Fruit fly (Drosophila melanogaster) whole organism, embryonic: ENCODE results near the gene CG5255.
A peak's percentile ranks its signal among the peaks of the same experiment; 100 is the strongest.

Source experiments
- BEAF-32 ChIP-seq: fragments of 200-800 bp; sonication (Bioruptor generic); optimal IDR thresholded peaks from 3 replicates; lab custom pipeline; 2017; ENCODE audit warnings: missing biosample characterization, missing genetic modification characterization, mild to moderate bottlenecking, moderate library complexity, missing genetic modification reagents
- Bdp1 ChIP-seq: fragments of 200-800 bp; sonication (Bioruptor generic); optimal IDR thresholded peaks from 3 replicates; lab custom pipeline; 2016; ENCODE audit warnings: missing biosample characterization, missing genetic modification characterization
- CG10274 ChIP-seq: fragments of 200-800 bp; sonication (Bioruptor generic); optimal IDR thresholded peaks from 3 replicates; lab custom pipeline; 2017; ENCODE audit warnings: missing biosample characterization, mild to moderate bottlenecking, missing genetic modification characterization
- CG11085 ChIP-seq: fragments of 200-800 bp; sonication (Bioruptor generic); IDR thresholded peaks from 2 replicates; pipeline ENCODE4 v1.3.6; 2022; ENCODE audit warnings: missing biosample characterization, missing genetic modification characterization
- CG11696 ChIP-seq: fragments of 200-800 bp; sonication (Bioruptor generic); IDR thresholded peaks from 2 replicates; pipeline ENCODE4 v1.3.6; 2022; ENCODE audit warnings: missing biosample characterization, missing genetic modification characterization
- CG12104 ChIP-seq: fragments of 200-800 bp; sonication (Bioruptor generic); optimal IDR thresholded peaks from 3 replicates; lab custom pipeline; 2016; ENCODE audit warnings: missing biosample characterization, missing genetic modification characterization
- CG14710 ChIP-seq: fragments of 200-800 bp; sonication (Bioruptor generic); optimal IDR thresholded peaks from 3 replicates; lab custom pipeline; 2019; ENCODE audit warnings: missing biosample characterization, mild to moderate bottlenecking, missing genetic modification characterization, moderate library complexity
- CG15696 ChIP-seq: fragments of 200-800 bp; sonication (Bioruptor generic); optimal IDR thresholded peaks from 2 replicates; lab custom pipeline; 2019; ENCODE audit warnings: missing biosample characterization, mild to moderate bottlenecking, missing genetic modification characterization, moderate library complexity
- CG1603 ChIP-seq: fragments of 200-800 bp; sonication (Bioruptor generic); optimal IDR thresholded peaks from 2 replicates; lab custom pipeline; 2019; ENCODE audit warnings: missing biosample characterization, mild to moderate bottlenecking, missing genetic modification characterization, moderate library complexity
- CG2202 ChIP-seq: fragments of 200-800 bp; sonication (Bioruptor generic); optimal IDR thresholded peaks from 2 replicates; lab custom pipeline; 2018; ENCODE audit warnings: missing biosample characterization, mild to moderate bottlenecking, missing genetic modification characterization
- CG2712 ChIP-seq: fragments of 200-800 bp; optimal IDR thresholded peaks from 3 replicates; lab custom pipeline; 2019; ENCODE audit warnings: missing biosample characterization, mild to moderate bottlenecking, missing genetic modification characterization, moderate library complexity
- CG2889 ChIP-seq: fragments of 200-800 bp; sonication (Bioruptor generic); IDR thresholded peaks from 3 replicates; pipeline ENCODE4 v1.3.6; 2022; ENCODE audit warnings: missing biosample characterization, missing genetic modification characterization
- CG34224 ChIP-seq: fragments of 200-800 bp; sonication (Bioruptor generic); IDR thresholded peaks from 3 replicates; pipeline ENCODE4 v1.3.6; 2022; ENCODE audit warnings: missing biosample characterization, missing genetic modification characterization; ENCODE audit not compliant: partially characterized antibody
- CG4404 ChIP-seq: fragments of 200-800 bp; sonication (Bioruptor generic); IDR thresholded peaks from 2 replicates; pipeline ENCODE4 v1.3.6; 2022; ENCODE audit warnings: missing biosample characterization, missing genetic modification characterization
- CG4424 ChIP-seq: fragments of 200-800 bp; sonication (Bioruptor generic); optimal IDR thresholded peaks from 3 replicates; lab custom pipeline; 2016; ENCODE audit warnings: missing biosample characterization, missing genetic modification characterization
- CG4617 ChIP-seq: fragments of 200-800 bp; sonication (Bioruptor generic); optimal IDR thresholded peaks from 3 replicates; lab custom pipeline; 2016; ENCODE audit warnings: missing biosample characterization, missing genetic modification characterization, borderline replicate concordance
- CG4730 ChIP-seq: fragments of 200-800 bp; sonication (Bioruptor generic); IDR thresholded peaks from 2 replicates; pipeline ENCODE4 v1.3.6; 2022; ENCODE audit warnings: missing biosample characterization, missing genetic modification characterization
- CG6254 ChIP-seq: fragments of 200-800 bp; sonication (Bioruptor generic); optimal IDR thresholded peaks from 3 replicates; lab custom pipeline; 2017; ENCODE audit warnings: mild to moderate bottlenecking, missing biosample characterization, missing genetic modification reagents, missing genetic modification characterization
- CG7839 ChIP-seq: fragments of 200-800 bp; sonication (Bioruptor generic); optimal IDR thresholded peaks from 3 replicates; lab custom pipeline; 2018; ENCODE audit warnings: missing biosample characterization, mild to moderate bottlenecking, missing genetic modification characterization, moderate library complexity
- CG7928 ChIP-seq: fragments of 200-800 bp; sonication (Bioruptor generic); optimal IDR thresholded peaks from 2 replicates; lab custom pipeline; 2017; ENCODE audit warnings: missing biosample characterization, mild to moderate bottlenecking, missing genetic modification characterization
- CG8478 ChIP-seq: fragments of >200 bp; optimal IDR thresholded peaks from 2 replicates; lab custom pipeline; 2018
- CG8924 ChIP-seq: fragments of 200-800 bp; optimal IDR thresholded peaks from 3 replicates; lab custom pipeline; 2019; ENCODE audit warnings: missing biosample characterization, mild to moderate bottlenecking, missing genetic modification characterization, moderate library complexity
- Camta ChIP-seq: fragments of 200-800 bp; sonication (Bioruptor generic); optimal IDR thresholded peaks from 2 replicates; lab custom pipeline; 2016; ENCODE audit warnings: missing biosample characterization, missing genetic modification characterization
- D ChIP-seq, 2 experiments: fragments of 200-800 bp in 1 of 2; fragments of >200 bp in 1 of 2; sonication (Bioruptor generic) in 1 of 2; optimal IDR thresholded peaks; 2 replicates in 1 of 2; 3 replicates in 1 of 2; lab custom pipeline; 2017; ENCODE audit warnings: mild to moderate bottlenecking in 1 of 2, missing biosample characterization in 1 of 2, missing genetic modification characterization in 1 of 2, missing genetic modification reagents in 1 of 2
- Doc2 ChIP-seq: fragments of 200-800 bp; sonication (Bioruptor generic); IDR thresholded peaks from 2 replicates; pipeline ENCODE4 v1.3.6; 2022; ENCODE audit warnings: missing biosample characterization, missing genetic modification characterization
- HLH54F ChIP-seq: fragments of 200-800 bp; sonication (Bioruptor generic); optimal IDR thresholded peaks from 3 replicates; lab custom pipeline; 2016; ENCODE audit warnings: missing biosample characterization, missing genetic modification characterization
- Hey ChIP-seq: fragments of 200-800 bp; sonication (Bioruptor generic); optimal IDR thresholded peaks from 3 replicates; lab custom pipeline; 2018; ENCODE audit warnings: missing biosample characterization, mild to moderate bottlenecking, missing genetic modification characterization
- Sry-β ChIP-seq: fragments of 200-800 bp; sonication (Bioruptor generic); optimal IDR thresholded peaks from 2 replicates; lab custom pipeline; 2018; ENCODE audit warnings: missing biosample characterization, mild to moderate bottlenecking, missing genetic modification characterization, moderate library complexity
- btn ChIP-seq: fragments of 200-800 bp; sonication (Bioruptor generic); optimal IDR thresholded peaks from 2 replicates; lab custom pipeline; 2016; ENCODE audit warnings: missing biosample characterization, missing genetic modification characterization
- cwo ChIP-seq: fragments of 200-800 bp; sonication (Bioruptor generic); optimal IDR thresholded peaks from 3 replicates; lab custom pipeline; 2017; ENCODE audit warnings: missing biosample characterization, missing genetic modification characterization, mild to moderate bottlenecking, moderate library complexity, missing genetic modification reagents
- fd3F ChIP-seq: fragments of 200-800 bp; sonication (Bioruptor generic); optimal IDR thresholded peaks from 2 replicates; lab custom pipeline; 2018; ENCODE audit warnings: missing biosample characterization, mild to moderate bottlenecking, missing genetic modification characterization, moderate library complexity
- h ChIP-seq: fragments of >200 bp; optimal IDR thresholded peaks from 2 replicates; lab custom pipeline; 2017
- inv ChIP-seq: fragments of 200-800 bp; sonication (Bioruptor generic); IDR thresholded peaks from 2 replicates; pipeline ENCODE4 v1.3.6; 2022; ENCODE audit warnings: missing biosample characterization, missing genetic modification characterization; ENCODE audit not compliant: partially characterized antibody
- jing ChIP-seq: fragments of 200-800 bp; sonication (Bioruptor generic); optimal IDR thresholded peaks from 2 replicates; lab custom pipeline; 2018; ENCODE audit warnings: missing biosample characterization, mild to moderate bottlenecking, missing genetic modification characterization
- lilli ChIP-seq: fragments of 200-800 bp; sonication (Bioruptor generic); optimal IDR thresholded peaks from 3 replicates; lab custom pipeline; 2016; ENCODE audit warnings: missing biosample characterization, missing genetic modification characterization
- lov ChIP-seq, 2 experiments: fragments of 200-800 bp in 1 of 2; fragments of >200 bp in 1 of 2; sonication (Bioruptor generic) in 1 of 2; IDR thresholded peaks in 1 of 2; optimal IDR thresholded peaks in 1 of 2; 2 replicates in 1 of 2; 3 replicates in 1 of 2; pipeline versions ENCODE4 v1.3.6 to Lab custom; 2017 to 2022; ENCODE audit warnings: missing biosample characterization in 1 of 2, missing genetic modification characterization in 1 of 2
- mam ChIP-seq: fragments of 200-800 bp; sonication (Bioruptor generic); optimal IDR thresholded peaks from 3 replicates; lab custom pipeline; 2016; ENCODE audit warnings: missing biosample characterization, missing genetic modification characterization
- nerfin-1 ChIP-seq: fragments of 200-800 bp; sonication (Bioruptor generic); optimal IDR thresholded peaks from 3 replicates; lab custom pipeline; 2019; ENCODE audit warnings: missing biosample characterization, mild to moderate bottlenecking, missing genetic modification characterization, moderate library complexity
- nom ChIP-seq: fragments of 200-800 bp; sonication (Bioruptor generic); optimal IDR thresholded peaks from 2 replicates; lab custom pipeline; 2017; ENCODE audit warnings: missing biosample characterization, missing genetic modification characterization, mild to moderate bottlenecking, moderate library complexity, missing genetic modification reagents
- pho ChIP-seq: fragments of 200-800 bp; sonication (Bioruptor generic); optimal IDR thresholded peaks from 2 replicates; lab custom pipeline; 2016; ENCODE audit warnings: missing biosample characterization, missing genetic modification characterization
- rib ChIP-seq: fragments of 200-800 bp; sonication (Bioruptor generic); IDR thresholded peaks from 2 replicates; pipeline ENCODE4 v1.3.6; 2022; ENCODE audit warnings: missing biosample characterization, missing genetic modification characterization
- schlank ChIP-seq: fragments of 200-800 bp; sonication (Bioruptor generic); optimal IDR thresholded peaks from 2 replicates; lab custom pipeline; 2018; ENCODE audit warnings: missing biosample characterization, mild to moderate bottlenecking, missing genetic modification characterization
- sim ChIP-seq: fragments of 200-800 bp; sonication (Bioruptor generic); IDR thresholded peaks from 2 replicates; pipeline ENCODE4 v1.3.6; 2022; ENCODE audit warnings: missing biosample characterization, missing genetic modification characterization
- sob ChIP-seq: fragments of 200-800 bp; sonication (Bioruptor generic); IDR thresholded peaks from 2 replicates; pipeline ENCODE4 v1.3.6; 2022; ENCODE audit warnings: missing biosample characterization, missing genetic modification characterization
- trh ChIP-seq: fragments of 200-800 bp; sonication (Bioruptor generic); optimal IDR thresholded peaks from 2 replicates; lab custom pipeline; 2016; ENCODE audit warnings: missing biosample characterization, missing genetic modification characterization
- ttk ChIP-seq: fragments of 200-800 bp; sonication (Bioruptor generic); IDR thresholded peaks from 2 replicates; pipeline ENCODE4 v2.1.2; 2022; ENCODE audit warnings: missing biosample characterization, missing genetic modification characterization
- twi ChIP-seq: fragments of 200-800 bp; optimal IDR thresholded peaks from 2 replicates; lab custom pipeline; 2019; ENCODE audit warnings: missing biosample characterization, mild to moderate bottlenecking, missing genetic modification characterization, moderate library complexity
- vnd ChIP-seq: fragments of 200-800 bp; sonication (Bioruptor generic); IDR thresholded peaks from 3 replicates; pipeline ENCODE4 v1.3.6; 2022; ENCODE audit warnings: missing biosample characterization, missing genetic modification characterization; ENCODE audit not compliant: partially characterized antibody
- wdn ChIP-seq: fragments of 200-800 bp; sonication (Bioruptor generic); IDR thresholded peaks from 2 replicates; pipeline ENCODE4 v1.3.6; 2022; ENCODE audit warnings: missing biosample characterization, missing genetic modification characterization

The CG5255 gene

DNA sequence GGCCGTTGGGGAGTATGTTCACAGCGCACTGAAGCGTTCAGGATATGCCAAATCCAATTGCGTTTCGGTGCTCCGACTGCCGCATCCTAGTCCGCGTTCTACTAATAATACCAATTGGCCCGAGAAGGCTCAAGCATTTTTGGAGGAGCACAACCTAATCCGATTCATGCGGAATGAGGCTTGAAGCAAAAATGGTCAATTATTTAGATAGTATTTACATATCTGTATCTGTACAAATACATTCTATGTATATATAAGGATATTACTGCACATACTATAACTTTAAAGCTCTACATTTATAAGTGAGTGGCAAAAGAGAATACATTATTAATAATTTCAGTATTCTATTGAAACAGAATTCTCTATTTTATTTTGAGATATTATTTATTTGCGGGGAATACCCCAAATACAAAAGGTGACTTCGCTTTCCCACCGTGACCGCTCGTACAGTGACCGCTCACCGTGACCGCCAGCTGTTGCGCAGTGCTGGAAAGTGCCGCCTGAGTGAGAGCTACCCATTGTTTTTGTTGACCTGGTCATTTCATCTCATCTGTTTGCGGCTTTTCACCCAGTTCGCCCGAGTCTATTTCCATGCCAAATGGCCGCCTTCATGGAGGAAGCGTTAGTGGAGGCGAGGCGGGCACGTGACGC, 13.8 kb downstream of the CG5255 start, which contains the start of gene CG5292 (continued):
- TF ChIP-seq jing (GFP tag; lab: Kevin White, UChicago) = no peak
- TF ChIP-seq D (optimal IDR thresholded peaks at IDR 0.05; lab: Kevin White, UChicago) = no peak
- peak; percentile 39 for TF ChIP-seq D (GFP tag; optimal IDR thresholded peaks at IDR 0.05; lab: Kevin White, UChicago)
- TF ChIP-seq CG7928 (GFP tag; lab: Kevin White, UChicago) = no peak
- peak; percentile 9 for TF ChIP-seq Bdp1 (GFP tag; lab: Kevin White, UChicago)
- no peak for TF ChIP-seq nerfin-1 (tag; lab: Kevin White, UChicago)
- TF ChIP-seq sim (GFP tag; lab: Robert Waterston, UW) = no peak
- peak; percentile 50 for TF ChIP-seq pho
- TF ChIP-seq CG2889 = no peak
- peak; percentile 80 for TF ChIP-seq CG14710
- TF ChIP-seq Sry-β (GFP tag; lab: Kevin White, UChicago) = peak; percentile 22
- TF ChIP-seq HLH54F (GFP tag; lab: Kevin White, UChicago) = no peak
- peak; percentile 19; the same call in 1 of the 2 replicates for TF ChIP-seq inv (GFP tag; lab: Robert Waterston, UW)
- TF ChIP-seq fd3F = peak; percentile 15
- TF ChIP-seq CG11696 (GFP tag; lab: Robert Waterston, UW) = peak; percentile 45; the same call in 1 of the 2 replicates
- peak; percentile 9 for TF ChIP-seq cwo (GFP tag; lab: Kevin White, UChicago)
- TF ChIP-seq CG2712 = peak; percentile 75
- TF ChIP-seq CG15696 (tag; lab: Kevin White, UChicago) = peak; percentile 36
- no peak for TF ChIP-seq schlank (tag; lab: Kevin White, UChicago)
- TF ChIP-seq CG8478 = no peak
- peak; percentile 22 for TF ChIP-seq Camta (GFP tag; lab: Kevin White, UChicago)
- TF ChIP-seq sob = peak; percentile 83
- no peak for TF ChIP-seq CG4730
- TF ChIP-seq lov (optimal IDR thresholded peaks at IDR 0.05; lab: Kevin White, UChicago) = no peak
- TF ChIP-seq lov (GFP tag; IDR thresholded peaks at IDR 0.05; lab: Robert Waterston, UW) = 0 out of 3 replicates have a peak, but pooled peaks have one; percentile 42
- TF ChIP-seq CG7839 (tag; lab: Kevin White, UChicago) = no peak
- peak; percentile 35 for TF ChIP-seq ttk (GFP tag; lab: Robert Waterston, UW)
- TF ChIP-seq Doc2 (GFP tag; lab: Robert Waterston, UW) = no peak
- TF ChIP-seq rib (GFP tag; lab: Robert Waterston, UW) = peak; percentile 32; the same call in 1 of the 2 replicates
- TF ChIP-seq h (lab: Kevin White, UChicago) = no peak
- peak; percentile 61 for TF ChIP-seq CG8924 (tag; lab: Kevin White, UChicago)
- no peak for TF ChIP-seq nom (GFP tag; lab: Kevin White, UChicago)
- TF ChIP-seq wdn (GFP tag; lab: Robert Waterston, UW) = no peak
- peak; percentile 47 for TF ChIP-seq mam (GFP tag; lab: Kevin White, UChicago)
- peak; percentile 43; the same call in 1 of the 2 replicates for TF ChIP-seq CG11085 (GFP tag; lab: Robert Waterston, UW)
- no peak for TF ChIP-seq twi (tag; lab: Kevin White, UChicago)
- no peak for TF ChIP-seq vnd (GFP tag; lab: Robert Waterston, UW)
- peak; percentile 53 for TF ChIP-seq CG4424 (GFP tag; lab: Kevin White, UChicago)
- TF ChIP-seq BEAF-32 (GFP tag; lab: Kevin White, UChicago) = peak; percentile 50
- peak; percentile 21 for TF ChIP-seq trh (GFP tag; lab: Kevin White, UChicago)
- no peak for TF ChIP-seq CG6254 (GFP tag; lab: Kevin White, UChicago)
- TF ChIP-seq CG34224 = peak; percentile 65
- no peak for TF ChIP-seq CG2202 (tag; lab: Kevin White, UChicago)
- peak; percentile 59 for TF ChIP-seq CG4617
- no peak for TF ChIP-seq CG10274 (GFP tag; lab: Kevin White, UChicago)
- TF ChIP-seq CG4404 (GFP tag; lab: Robert Waterston, UW) = no peak
- TF ChIP-seq btn = no peak
- TF ChIP-seq Hey = no peak
- TF ChIP-seq CG12104 (GFP tag; lab: Kevin White, UChicago) = no peak
- TF ChIP-seq CG1603 (tag; lab: Kevin White, UChicago) = peak; percentile 80
- no peak for TF ChIP-seq lilli (GFP tag; lab: Kevin White, UChicago)
